Fruit fly (Drosophila melanogaster) whole organism, prepupa: ENCODE results near the gene Pax.

Experiments used
- Blimp-1 ChIP-seq: fragments of 200-800 bp; sonication (Bioruptor generic); optimal IDR thresholded peaks from 3 replicates; lab custom pipeline; 2017; ENCODE audit warnings: missing biosample characterization, missing genetic modification characterization, mild to moderate bottlenecking, moderate library complexity, missing genetic modification reagents
- CG10631 ChIP-seq: fragments of 200-800 bp; sonication (Bioruptor generic); optimal IDR thresholded peaks from 2 replicates; lab custom pipeline; 2016; ENCODE audit warnings: missing biosample characterization, missing genetic modification characterization
- CG11294 ChIP-seq: fragments of 200-800 bp; sonication (Bioruptor generic); IDR thresholded peaks from 2 replicates; pipeline ENCODE4 v1.3.6; 2022; ENCODE audit warnings: missing biosample characterization, missing genetic modification characterization
- CG15336 ChIP-seq: fragments of 200-800 bp; sonication (Bioruptor generic); IDR thresholded peaks from 2 replicates; pipeline ENCODE4 v1.3.6; 2022; ENCODE audit warnings: missing biosample characterization, missing genetic modification characterization
- CG16779 ChIP-seq: fragments of 200-800 bp; sonication (Bioruptor generic); optimal IDR thresholded peaks from 3 replicates; lab custom pipeline; 2017; ENCODE audit warnings: missing biosample characterization, mild to moderate bottlenecking, missing genetic modification characterization
- CG31627 ChIP-seq: fragments of 200-800 bp; sonication (Bioruptor generic); optimal IDR thresholded peaks from 3 replicates; lab custom pipeline; 2016; ENCODE audit warnings: missing biosample characterization, missing genetic modification characterization
- CG32006 ChIP-seq: fragments of 200-800 bp; sonication (Bioruptor generic); optimal IDR thresholded peaks from 3 replicates; lab custom pipeline; 2017; ENCODE audit warnings: missing biosample characterization, mild to moderate bottlenecking, missing genetic modification characterization
- CG34406 ChIP-seq: fragments of 200-800 bp; sonication (Bioruptor generic); optimal IDR thresholded peaks from 3 replicates; lab custom pipeline; 2016; ENCODE audit warnings: missing biosample characterization, missing genetic modification characterization
- CG3919 ChIP-seq: fragments of 200-800 bp; sonication (Bioruptor generic); optimal IDR thresholded peaks from 3 replicates; lab custom pipeline; 2016; ENCODE audit warnings: missing biosample characterization, missing genetic modification characterization
- CG4318 ChIP-seq: fragments of 200-800 bp; sonication (Bioruptor generic); optimal IDR thresholded peaks from 3 replicates; lab custom pipeline; 2017; ENCODE audit warnings: missing biosample characterization, mild to moderate bottlenecking, missing genetic modification characterization
- CG6163 ChIP-seq: fragments of 200-800 bp; sonication (Bioruptor generic); IDR thresholded peaks from 3 replicates; pipeline ENCODE4 v1.3.6; 2022; ENCODE audit warnings: missing biosample characterization, missing genetic modification characterization
- CG6276 ChIP-seq: fragments of 200-800 bp; sonication (Bioruptor generic); optimal IDR thresholded peaks from 2 replicates; lab custom pipeline; 2017; ENCODE audit warnings: missing biosample characterization, mild to moderate bottlenecking, missing genetic modification characterization
- CG6792 ChIP-seq: fragments of 200-800 bp; sonication (Bioruptor generic); optimal IDR thresholded peaks from 3 replicates; lab custom pipeline; 2016; ENCODE audit warnings: missing biosample characterization, missing genetic modification characterization
- CG6808 ChIP-seq: fragments of 200-800 bp; sonication (Bioruptor generic); optimal IDR thresholded peaks from 3 replicates; lab custom pipeline; 2017; ENCODE audit warnings: missing biosample characterization, missing genetic modification characterization, mild to moderate bottlenecking, moderate library complexity, missing genetic modification reagents
- CG6854 ChIP-seq: fragments of 200-800 bp; sonication (Bioruptor generic); optimal IDR thresholded peaks from 2 replicates; lab custom pipeline; 2017; ENCODE audit warnings: missing biosample characterization, mild to moderate bottlenecking, missing genetic modification characterization
- CG8119 ChIP-seq: fragments of 200-800 bp; sonication (Bioruptor generic); IDR thresholded peaks from 3 replicates; pipeline ENCODE4 v1.3.6; 2022; ENCODE audit warnings: missing biosample characterization, missing genetic modification characterization
- CG8319 ChIP-seq: fragments of 200-800 bp; sonication (Bioruptor generic); optimal IDR thresholded peaks from 3 replicates; lab custom pipeline; 2016; ENCODE audit warnings: missing biosample characterization, missing genetic modification characterization
- CG8632 ChIP-seq: fragments of 200-800 bp; sonication (Bioruptor generic); optimal IDR thresholded peaks from 3 replicates; lab custom pipeline; 2016; ENCODE audit warnings: missing biosample characterization, missing genetic modification characterization
- CG9139 ChIP-seq: fragments of 200-800 bp; sonication (Bioruptor generic); optimal IDR thresholded peaks from 3 replicates; lab custom pipeline; 2017; ENCODE audit warnings: missing biosample characterization, mild to moderate bottlenecking, missing genetic modification characterization
- Eip78C ChIP-seq: fragments of 200-800 bp; sonication (Bioruptor generic); peaks from one replicate; lab custom pipeline; 2016; ENCODE audit warnings: missing biosample characterization, missing genetic modification characterization
- Eip93F ChIP-seq: fragments of 200-800 bp; sonication (Bioruptor generic); optimal IDR thresholded peaks from 2 replicates; lab custom pipeline; 2016; ENCODE audit warnings: missing biosample characterization, mild to moderate bottlenecking, missing genetic modification characterization
- Ets21C ChIP-seq: fragments of 200-800 bp; sonication (Bioruptor generic); optimal IDR thresholded peaks from 3 replicates; lab custom pipeline; 2016; ENCODE audit warnings: missing biosample characterization, missing genetic modification characterization
- Ets96B ChIP-seq: fragments of 200-800 bp; optimal IDR thresholded peaks from 2 replicates; lab custom pipeline; 2019; ENCODE audit warnings: missing biosample characterization, mild to moderate bottlenecking, missing genetic modification characterization, moderate library complexity
- Gug ChIP-seq: fragments of 200-800 bp; sonication (Bioruptor generic); IDR thresholded peaks from 2 replicates; pipeline ENCODE4 v1.3.6; 2022; ENCODE audit warnings: missing biosample characterization, missing genetic modification characterization
- Hr39 ChIP-seq: fragments of 200-800 bp; sonication (Bioruptor generic); optimal IDR thresholded peaks from 2 replicates; lab custom pipeline; 2016; ENCODE audit warnings: missing biosample characterization, missing genetic modification characterization
- Met ChIP-seq: fragments of 200-800 bp; sonication (Bioruptor generic); optimal IDR thresholded peaks from 3 replicates; lab custom pipeline; 2016; ENCODE audit warnings: missing biosample characterization, missing genetic modification characterization
- OdsH ChIP-seq: fragments of 200-800 bp; sonication (Bioruptor generic); optimal IDR thresholded peaks from 3 replicates; lab custom pipeline; 2016; ENCODE audit warnings: missing biosample characterization, missing genetic modification characterization
- Smox ChIP-seq: fragments of 200-800 bp; sonication (Bioruptor generic); optimal IDR thresholded peaks from 3 replicates; lab custom pipeline; 2016; ENCODE audit warnings: missing biosample characterization, missing genetic modification characterization
- Sox102F ChIP-seq: fragments of 200-800 bp; sonication (Bioruptor generic); optimal IDR thresholded peaks from 2 replicates; lab custom pipeline; 2016; ENCODE audit warnings: missing biosample characterization, mild to moderate bottlenecking, missing genetic modification characterization
- Sox14 ChIP-seq: fragments of 200-800 bp; sonication (Bioruptor generic); optimal IDR thresholded peaks from 3 replicates; lab custom pipeline; 2016; ENCODE audit warnings: missing biosample characterization, missing genetic modification characterization
- achi ChIP-seq: fragments of 200-800 bp; sonication (Bioruptor generic); optimal IDR thresholded peaks from 3 replicates; lab custom pipeline; 2016; ENCODE audit warnings: missing biosample characterization, missing genetic modification characterization
- acj6 ChIP-seq: fragments of 200-800 bp; sonication (Bioruptor generic); optimal IDR thresholded peaks from 3 replicates; lab custom pipeline; 2016; ENCODE audit warnings: missing biosample characterization, missing genetic modification characterization
- cyc ChIP-seq: fragments of 200-800 bp; sonication (Bioruptor generic); optimal IDR thresholded peaks from 3 replicates; lab custom pipeline; 2016; ENCODE audit warnings: missing biosample characterization, missing genetic modification characterization
- dsx ChIP-seq: fragments of 200-800 bp; optimal IDR thresholded peaks from 3 replicates; lab custom pipeline; 2019; ENCODE audit warnings: missing biosample characterization, mild to moderate bottlenecking, missing genetic modification characterization, moderate library complexity; ENCODE audit not compliant: poor library complexity, severe bottlenecking
- esn ChIP-seq: fragments of 200-800 bp; sonication (Bioruptor generic); optimal IDR thresholded peaks from 2 replicates; lab custom pipeline; 2016; ENCODE audit warnings: missing biosample characterization, mild to moderate bottlenecking, missing genetic modification characterization, moderate library complexity
- fd59A ChIP-seq: fragments of 200-800 bp; sonication (Bioruptor generic); optimal IDR thresholded peaks from 2 replicates; lab custom pipeline; 2017; ENCODE audit warnings: missing biosample characterization, mild to moderate bottlenecking, missing genetic modification characterization, missing genetic modification reagents
- fd85E ChIP-seq: fragments of 200-800 bp; sonication (Bioruptor generic); optimal IDR thresholded peaks from 3 replicates; lab custom pipeline; 2016; ENCODE audit warnings: missing biosample characterization, missing genetic modification characterization
- fkh ChIP-seq: fragments of 200-800 bp; sonication (Bioruptor generic); optimal IDR thresholded peaks from 3 replicates; lab custom pipeline; 2017; ENCODE audit warnings: missing biosample characterization, mild to moderate bottlenecking, missing genetic modification characterization, moderate library complexity
- lz ChIP-seq: fragments of 200-800 bp; sonication (Bioruptor generic); optimal IDR thresholded peaks from 3 replicates; lab custom pipeline; 2016; ENCODE audit warnings: missing biosample characterization, missing genetic modification characterization
- net ChIP-seq: fragments of 200-800 bp; sonication (Bioruptor generic); optimal IDR thresholded peaks from 3 replicates; lab custom pipeline; 2016; ENCODE audit warnings: missing biosample characterization, missing genetic modification characterization
- salr ChIP-seq, 2 experiments: fragments of 200-800 bp; sonication (Bioruptor generic); optimal IDR thresholded peaks; 3 replicates each; lab custom pipeline; 2016 to 2018; ENCODE audit warnings: missing biosample characterization in 2 of 2, missing genetic modification characterization in 2 of 2, mild to moderate bottlenecking in 1 of 2
- spab ChIP-seq: fragments of 200-800 bp; sonication (Bioruptor generic); optimal IDR thresholded peaks from 2 replicates; lab custom pipeline; 2017; ENCODE audit warnings: missing biosample characterization, mild to moderate bottlenecking, missing genetic modification characterization, missing genetic modification reagents
- ss ChIP-seq, 2 experiments: fragments of 200-800 bp; sonication (Bioruptor generic); optimal IDR thresholded peaks; 2 replicates in 1 of 2; 3 replicates in 1 of 2; lab custom pipeline; 2017 to 2018; ENCODE audit warnings: mild to moderate bottlenecking in 2 of 2, missing biosample characterization in 2 of 2, missing genetic modification characterization in 2 of 2, moderate library complexity in 1 of 2
- svp ChIP-seq: fragments of 200-800 bp; sonication (Bioruptor generic); peaks from one replicate; lab custom pipeline; 2016; ENCODE audit warnings: missing biosample characterization, missing genetic modification characterization
- topi ChIP-seq: fragments of 200-800 bp; sonication (Bioruptor generic); optimal IDR thresholded peaks from 3 replicates; lab custom pipeline; 2016; ENCODE audit warnings: missing biosample characterization, missing genetic modification characterization
- vri ChIP-seq: fragments of 200-800 bp; sonication (Bioruptor generic); optimal IDR thresholded peaks from 3 replicates; lab custom pipeline; 2016; ENCODE audit warnings: missing biosample characterization, mild to moderate bottlenecking, missing genetic modification characterization

Pax gene

dm6 chr2L:19454070-19454751, 27.8 kb upstream of the Pax start, which contains the start of gene CG10026 (continued):
- TF ChIP-seq CG9139: peak; percentile 13
- TF ChIP-seq spab (GFP tag; lab: Kevin White, UChicago): peak; percentile 51
- TF ChIP-seq CG6163 (GFP tag; lab: Robert Waterston, UW): no peak
- TF ChIP-seq CG4318 (GFP tag; lab: Kevin White, UChicago): no peak
- no peak for TF ChIP-seq fkh
- no peak for TF ChIP-seq CG6854 (GFP tag; lab: Kevin White, UChicago)
- TF ChIP-seq CG31627: peak; percentile 35
- peak; percentile 32 for TF ChIP-seq Ets21C
- TF ChIP-seq CG11294 (GFP tag; lab: Robert Waterston, UW): no peak
- peak; percentile 38 for TF ChIP-seq CG3919
- TF ChIP-seq ss (GFP tag; optimal IDR thresholded peaks at IDR 0.05; lab: Kevin White, UChicago): peak; percentile 25 to 64
- TF ChIP-seq Eip78C (GFP tag; lab: Kevin White, UChicago): peak; percentile 80
- no peak for TF ChIP-seq CG8319 (GFP tag; lab: Kevin White, UChicago)
- TF ChIP-seq CG32006 (GFP tag; lab: Kevin White, UChicago): peak; percentile 48
- no peak for TF ChIP-seq CG15336 (GFP tag; lab: Robert Waterston, UW)
- TF ChIP-seq CG8119 (GFP tag; lab: Robert Waterston, UW): peak; percentile 45; the same call in 2 of the 3 replicates
- TF ChIP-seq Sox102F (GFP tag; lab: Kevin White, UChicago): peak; percentile 52
- TF ChIP-seq svp (GFP tag; lab: Kevin White, UChicago): peak; percentile 57
- no peak for TF ChIP-seq dsx
- no peak for TF ChIP-seq fd85E (GFP tag; lab: Kevin White, UChicago)
- peak; percentile 57 for TF ChIP-seq Smox (GFP tag; lab: Kevin White, UChicago)
- peak; percentile 44 for TF ChIP-seq CG34406
- TF ChIP-seq Ets96B: peak; percentile 61
- peak; percentile 58 for TF ChIP-seq lz (GFP tag; lab: Kevin White, UChicago)
- TF ChIP-seq CG16779 (tag; lab: Kevin White, UChicago): peak; percentile 39
- peak; percentile 74 for TF ChIP-seq CG6808
- TF ChIP-seq achi: peak; percentile 72
- no peak for TF ChIP-seq CG6792 (GFP tag; lab: Kevin White, UChicago)
- peak; percentile 45 for TF ChIP-seq CG8632 (GFP tag; lab: Kevin White, UChicago)
- TF ChIP-seq Sox14: peak; percentile 60
- peak; percentile 53 for TF ChIP-seq OdsH
- TF ChIP-seq net (GFP tag; lab: Kevin White, UChicago): peak; percentile 35
- TF ChIP-seq Eip93F (GFP tag; lab: Kevin White, UChicago): no peak

- TF ChIP-seq Met (GFP tag; lab: Kevin White, UChicago) (no peak), CG6276 (GFP tag; lab: Kevin White, UChicago) (no peak), Smox (GFP tag; lab: Kevin White, UChicago) (peak; percentile 17), lz (GFP tag; lab: Kevin White, UChicago) (peak; percentile 33), spab (GFP tag; lab: Kevin White, UChicago) (no peak), CG34406 (no peak), cyc (GFP tag; lab: Kevin White, UChicago) (peak; percentile 27), net (GFP tag; lab: Kevin White, UChicago) (no peak), fd59A (GFP tag; lab: Kevin White, UChicago) (no peak), ss (GFP tag; optimal IDR thresholded peaks at IDR 0.05; lab: Kevin White, UChicago) (no peak), OdsH (no peak), acj6 (GFP tag; lab: Kevin White, UChicago) (no peak), Hr39 (peak; percentile 34), CG6163 (GFP tag; lab: Robert Waterston, UW) (no peak), topi (GFP tag; lab: Kevin White, UChicago) (peak; percentile 10), CG15336 (GFP tag; lab: Robert Waterston, UW) (no peak), Sox14 (peak; percentile 29), CG9139 (no peak), vri (GFP tag; lab: Kevin White, UChicago) (no peak), achi (no peak), salr (GFP tag; optimal IDR thresholded peaks at IDR 0.05; lab: Kevin White, UChicago) (no peak), Blimp-1 (GFP tag; lab: Kevin White, UChicago) (no peak), CG31627 (peak; percentile 30), Gug (GFP tag; lab: Robert Waterston, UW) (no peak), esn (GFP tag; lab: Kevin White, UChicago) (peak; percentile 1), CG10631 (no peak)
- TF ChIP-seq, all 60 proteins: peak for 8
Observed at dm6 chr2L:19453381-19453780, 27.0 kb upstream of the Pax start, which contains the start of gene Top2. TSS of gene Top2 (minus strand) at chr2L:19453490.
